Worm (Caenorhabditis elegans): Measurements from ENCODE around the gene T13C2.7.

The T13C2.7 gene

ce11 chrII:6782738-6783163, 3.5 kb downstream of the T13C2.7 start (continued):
- peak; percentile 65 for TF ChIP-seq skn-1 (tag; optimal IDR thresholded peaks at IDR 0.05)
- TF ChIP-seq C34B4.2 (tag; optimal IDR thresholded peaks at IDR 0.05): no peak
- no peak for TF ChIP-seq fkh-4 (tag; optimal IDR thresholded peaks at IDR 0.05; ENCODE audit: borderline replicate concordance)
- no peak for TF ChIP-seq nhr-12 (tag; optimal IDR thresholded peaks at IDR 0.05)
- TF ChIP-seq hlh-4 (tag; optimal IDR thresholded peaks at IDR 0.05): no peak
- no peak for TF ChIP-seq hpl-2 (GFP tag; optimal IDR thresholded peaks at IDR 0.05)
- TF ChIP-seq pag-3 (tag; optimal IDR thresholded peaks at IDR 0.05; ENCODE audit: borderline replicate concordance, insufficient read depth): no peak
- peak; percentile 15 for TF ChIP-seq lin-39 (tag; optimal IDR thresholded peaks at IDR 0.05)
- peak; percentile 87 for TF ChIP-seq lin-14 (GFP tag; optimal IDR thresholded peaks at IDR 0.05)
- no peak for TF ChIP-seq egl-27 (tag; optimal IDR thresholded peaks at IDR 0.05)
- no peak for TF ChIP-seq unc-30 (tag; optimal IDR thresholded peaks at IDR 0.05)
- TF ChIP-seq zag-1 (tag; optimal IDR thresholded peaks at IDR 0.05): no peak
- no peak for TF ChIP-seq mef-2 (tag; optimal IDR thresholded peaks at IDR 0.05)
- peak; percentile 7 for TF ChIP-seq lir-3 (tag; optimal IDR thresholded peaks at IDR 0.05; ENCODE audit: poor library complexity)
- no peak for TF ChIP-seq aly-2 (tag; optimal IDR thresholded peaks at IDR 0.05)
- peak; percentile 1 for TF ChIP-seq fkh-10 (GFP tag; optimal IDR thresholded peaks at IDR 0.05)
- peak; percentile 58 for TF ChIP-seq snu-23 (GFP tag; optimal IDR thresholded peaks at IDR 0.05)
- no peak for TF ChIP-seq unc-62 (GFP tag; optimal IDR thresholded peaks at IDR 0.05)
- TF ChIP-seq nhr-28 (tag; optimal IDR thresholded peaks at IDR 0.05): no peak
- no peak for TF ChIP-seq aha-1 (tag; optimal IDR thresholded peaks at IDR 0.05)
- TF ChIP-seq nhr-19 (GFP tag; conservative IDR thresholded peaks at IDR 0.05): no peak; the same call in 1 of the 2 replicates
- no peak for TF ChIP-seq hlh-17 (GFP tag; optimal IDR thresholded peaks at IDR 0.05; ENCODE audit: borderline replicate concordance)
- no peak for TF ChIP-seq efl-3 (GFP tag; optimal IDR thresholded peaks at IDR 0.05)
- no peak for TF ChIP-seq ceh-8 (GFP tag; optimal IDR thresholded peaks at IDR 0.05)
- TF ChIP-seq snpc-4 (tag; optimal IDR thresholded peaks at IDR 0.05): peak; percentile 40
- TF ChIP-seq zip-4 (GFP tag; optimal IDR thresholded peaks at IDR 0.05): peak; percentile 93
- no peak for TF ChIP-seq nhr-90 (tag; optimal IDR thresholded peaks at IDR 0.05; ENCODE audit: poor library complexity)
- peak; percentile 65 for TF ChIP-seq nhr-47 (tag; optimal IDR thresholded peaks at IDR 0.05)
- peak; percentile 36 for TF ChIP-seq C16A3.4 (tag; optimal IDR thresholded peaks at IDR 0.05)
- peak in 1 of 3 experiments; percentile 61 for TF ChIP-seq ceh-82 (tag; optimal IDR thresholded peaks at IDR 0.05)
- no peak for TF ChIP-seq ztf-11 (tag; optimal IDR thresholded peaks at IDR 0.05)
- no peak for TF ChIP-seq fos-1 (tag; optimal IDR thresholded peaks at IDR 0.05)
- TF ChIP-seq ceh-63 (GFP tag; optimal IDR thresholded peaks at IDR 0.05): no peak
- no peak for TF ChIP-seq unc-98 (GFP tag; IDR thresholded peaks at IDR 0.05)
- peak; percentile 37 for TF ChIP-seq swsn-7 (tag; optimal IDR thresholded peaks at IDR 0.05)
- peak; percentile 56 for TF ChIP-seq egl-13 (tag; optimal IDR thresholded peaks at IDR 0.05)
- TF ChIP-seq isw-1 (GFP tag; IDR thresholded peaks at IDR 0.05): peak; percentile 52
- TF ChIP-seq nhr-11 (tag; optimal IDR thresholded peaks at IDR 0.05): no peak
- TF ChIP-seq irx-1 (tag; optimal IDR thresholded peaks at IDR 0.05): peak; percentile 16
- TF ChIP-seq rnt-1 (tag; optimal IDR thresholded peaks at IDR 0.05): peak; percentile 55
- no peak for TF ChIP-seq ama-1 (optimal IDR thresholded peaks at IDR 0.05)
- peak; percentile 70 for TF ChIP-seq pax-3 (tag; optimal IDR thresholded peaks at IDR 0.05)
- TF ChIP-seq blmp-1 (tag; optimal IDR thresholded peaks at IDR 0.05): no peak
- TF ChIP-seq nhr-85 (tag): peak; percentile 20
- no peak for TF ChIP-seq elt-2 (tag; optimal IDR thresholded peaks at IDR 0.05)
- no peak for TF ChIP-seq lin-13 (GFP tag; optimal IDR thresholded peaks at IDR 0.05)
- no peak for TF ChIP-seq ceh-88 (GFP tag; IDR thresholded peaks at IDR 0.05)
- no peak for TF ChIP-seq ets-5 (GFP tag; IDR thresholded peaks at IDR 0.05)
- peak; percentile 36 for TF ChIP-seq ztf-4 (tag; optimal IDR thresholded peaks at IDR 0.05)

Measured in whole organism, L1 larva.